Worm (Caenorhabditis elegans): ENCODE results near the gene pho-5.

Gene pho-5

ce11 chrIII:7331671-7332070 is 46.0 kb upstream of the pho-5 start:
- no peak for TF ChIP-seq ceh-22 (tag; optimal IDR thresholded peaks at IDR 0.05)
- TF ChIP-seq ceh-45 (GFP tag; IDR thresholded peaks at IDR 0.05) = no peak
- no peak for TF ChIP-seq mec-3 (tag; optimal IDR thresholded peaks at IDR 0.05; ENCODE audit: borderline replicate concordance)
- TF ChIP-seq npax-4 (tag; optimal IDR thresholded peaks at IDR 0.05) = no peak
- no peak for TF ChIP-seq K09A11.1 (tag; optimal IDR thresholded peaks at IDR 0.05; ENCODE audit: insufficient read depth)
- TF ChIP-seq tbx-7 (tag; optimal IDR thresholded peaks at IDR 0.05) = no peak
- no peak for TF ChIP-seq eyg-1 (tag; optimal IDR thresholded peaks at IDR 0.05)
- no peak for TF ChIP-seq gmeb-2 (tag; optimal IDR thresholded peaks at IDR 0.05)
- no peak for TF ChIP-seq pha-4 (tag; optimal IDR thresholded peaks at IDR 0.05)
- no peak for TF ChIP-seq sox-2 (GFP tag; IDR thresholded peaks at IDR 0.05)
- no peak for TF ChIP-seq ceh-6 (GFP tag; optimal IDR thresholded peaks at IDR 0.05)
- no peak for TF ChIP-seq syd-9 (tag; optimal IDR thresholded peaks at IDR 0.05)
- TF ChIP-seq ceh-2 (tag; optimal IDR thresholded peaks at IDR 0.05) = no peak
- no peak for TF ChIP-seq lin-11 (tag; optimal IDR thresholded peaks at IDR 0.05)
- no peak for TF ChIP-seq elt-2 (tag; optimal IDR thresholded peaks at IDR 0.05)
- TF ChIP-seq pat-9 (tag; optimal IDR thresholded peaks at IDR 0.05) = no peak

- TF ChIP-seq ref-2 (tag; optimal IDR thresholded peaks at IDR 0.05) (no peak), ceh-6 (GFP tag; optimal IDR thresholded peaks at IDR 0.05) (no peak), hlh-6 (tag; optimal IDR thresholded peaks at IDR 0.05) (no peak), unc-42 (tag; optimal IDR thresholded peaks at IDR 0.05) (no peak), syd-9 (tag; optimal IDR thresholded peaks at IDR 0.05) (no peak), elt-2 (tag; optimal IDR thresholded peaks at IDR 0.05) (no peak), unc-86 (tag; optimal IDR thresholded peaks at IDR 0.05) (no peak), dmd-4 (tag; optimal IDR thresholded peaks at IDR 0.05; ENCODE audit: borderline replicate concordance) (no peak), C08G9.2 (tag; optimal IDR thresholded peaks at IDR 0.05) (no peak), npax-4 (tag; optimal IDR thresholded peaks at IDR 0.05) (no peak), hlh-8 (tag; optimal IDR thresholded peaks at IDR 0.05) (no peak), zip-5 (tag; optimal IDR thresholded peaks at IDR 0.05) (no peak), nhr-11 (tag; optimal IDR thresholded peaks at IDR 0.05) (no peak), ceh-22 (tag; optimal IDR thresholded peaks at IDR 0.05) (no peak)
Measured at ce11 chrIII:7329155-7329732, 43.6 kb upstream of the pho-5 start, which contains the start of gene lab-2. Gene lab-2, minus strand, starts transcription at chrIII:7329607.

ce11 chrIII:7323331-7323730 is 37.6 kb upstream of the pho-5 start:
- TF ChIP-seq ceh-24 (tag; optimal IDR thresholded peaks at IDR 0.05) (no peak), ceh-30 (tag; optimal IDR thresholded peaks at IDR 0.05) (no peak), che-1 (tag; optimal IDR thresholded peaks at IDR 0.05) (no peak), ceh-2 (tag; optimal IDR thresholded peaks at IDR 0.05) (no peak), Y22D7AL.16 (tag; optimal IDR thresholded peaks at IDR 0.05) (no peak), nfya-1 (tag; optimal IDR thresholded peaks at IDR 0.05) (no peak), C08G9.2 (tag; optimal IDR thresholded peaks at IDR 0.05) (no peak), npax-4 (tag; optimal IDR thresholded peaks at IDR 0.05) (no peak), fax-1 (tag; optimal IDR thresholded peaks at IDR 0.05) (no peak), pqm-1 (tag; optimal IDR thresholded peaks at IDR 0.05) (no peak), ceh-9 (tag; optimal IDR thresholded peaks at IDR 0.05) (no peak), ahr-1 (tag; optimal IDR thresholded peaks at IDR 0.05) (no peak), ceh-45 (GFP tag; IDR thresholded peaks at IDR 0.05) (no peak), zip-5 (tag; optimal IDR thresholded peaks at IDR 0.05) (no peak), lin-11 (tag; optimal IDR thresholded peaks at IDR 0.05) (no peak), pat-9 (tag; optimal IDR thresholded peaks at IDR 0.05) (no peak), tbx-7 (tag; optimal IDR thresholded peaks at IDR 0.05) (no peak), ref-2 (tag; optimal IDR thresholded peaks at IDR 0.05) (no peak), syd-9 (tag; optimal IDR thresholded peaks at IDR 0.05) (no peak)

ce11 chrIII:7322018-7322417 is 36.3 kb upstream of the pho-5 start:
- TF ChIP-seq ceh-22 (tag; optimal IDR thresholded peaks at IDR 0.05) (no peak), dve-1 (tag; optimal IDR thresholded peaks at IDR 0.05) (no peak), ceh-6 (GFP tag; optimal IDR thresholded peaks at IDR 0.05) (no peak), ceh-19 (GFP tag; optimal IDR thresholded peaks at IDR 0.05) (no peak), ttx-3 (tag; optimal IDR thresholded peaks at IDR 0.05) (no peak), syd-9 (tag; optimal IDR thresholded peaks at IDR 0.05) (no peak), elt-2 (tag; optimal IDR thresholded peaks at IDR 0.05) (no peak), hlh-30 (tag; optimal IDR thresholded peaks at IDR 0.05; ENCODE audit: insufficient read depth) (no peak), K09A11.1 (tag; optimal IDR thresholded peaks at IDR 0.05; ENCODE audit: insufficient read depth) (no peak)

All from whole organism, late embryonic.